Worm (Caenorhabditis elegans) whole organism, late embryonic: ENCODE data around the gene cest-3.
A peak's percentile ranks its signal among the peaks of the same experiment; 100 is the strongest.

Source experiments
- K02D7.2 ChIP-seq: sonication (generic microtip); optimal IDR thresholded peaks from 2 replicates; lab custom pipeline; 2017; ENCODE audit warnings: mild to moderate bottlenecking, missing genetic modification characterization, missing compliant biosample characterization
- K09A11.1 ChIP-seq: sonication (generic microtip); optimal IDR thresholded peaks from 2 replicates; lab custom pipeline; 2017; ENCODE audit warnings: antibody characterized with exemption, mild to moderate bottlenecking, missing genetic modification characterization, missing compliant biosample characterization; ENCODE audit not compliant: insufficient read depth
- T23F11.4 ChIP-seq: fragments of 200-800 bp; sonication (Bioruptor generic); optimal IDR thresholded peaks from 2 replicates; lab custom pipeline; 2018; ENCODE audit warnings: mild to moderate bottlenecking, missing genetic modification characterization, missing compliant biosample characterization
- Y22D7AL.16 ChIP-seq: sonication (generic microtip); optimal IDR thresholded peaks from 2 replicates; lab custom pipeline; 2016; ENCODE audit warnings: missing genetic modification characterization, missing compliant biosample characterization
- ahr-1 ChIP-seq: sonication (generic microtip); optimal IDR thresholded peaks from 2 replicates; lab custom pipeline; 2016; ENCODE audit warnings: missing genetic modification characterization, missing compliant biosample characterization
- ama-1 ChIP-seq: fragments of 150-350 bp; optimal IDR thresholded peaks from 2 replicates; lab custom pipeline; 2014
- ceh-14 ChIP-seq: sonication (generic microtip); optimal IDR thresholded peaks from 2 replicates; lab custom pipeline; 2016; ENCODE audit warnings: missing genotype, missing genetic modification characterization, missing compliant biosample characterization
- ceh-18 ChIP-seq: sonication (generic microtip); optimal IDR thresholded peaks from 2 replicates; lab custom pipeline; 2016; ENCODE audit warnings: missing genetic modification characterization, missing compliant biosample characterization
- ceh-22 ChIP-seq: sonication (generic microtip); optimal IDR thresholded peaks from 2 replicates; lab custom pipeline; 2017; ENCODE audit warnings: missing biosample characterization, missing genetic modification characterization
- ceh-24 ChIP-seq: sonication (generic microtip); optimal IDR thresholded peaks from 2 replicates; lab custom pipeline; 2016; ENCODE audit warnings: mild to moderate bottlenecking, missing genetic modification characterization, missing compliant biosample characterization
- ceh-48 ChIP-seq: sonication (generic microtip); optimal IDR thresholded peaks from 2 replicates; lab custom pipeline; 2016; ENCODE audit warnings: missing genetic modification characterization, inconsistent platforms, missing compliant biosample characterization
- ceh-6 ChIP-seq: fragments of 200-800 bp; sonication (Bioruptor generic); optimal IDR thresholded peaks from 2 replicates; lab custom pipeline; 2018; ENCODE audit warnings: mild to moderate bottlenecking, missing genetic modification characterization, missing compliant biosample characterization
- ceh-9 ChIP-seq: sonication (generic microtip); optimal IDR thresholded peaks from 2 replicates; lab custom pipeline; 2016; ENCODE audit warnings: mild to moderate bottlenecking, missing genetic modification characterization, inconsistent platforms, missing compliant biosample characterization
- dmd-4 ChIP-seq: sonication (generic microtip); optimal IDR thresholded peaks from 2 replicates; lab custom pipeline; 2016; ENCODE audit warnings: borderline replicate concordance, missing genetic modification characterization, missing compliant biosample characterization
- dve-1 ChIP-seq: sonication (generic microtip); optimal IDR thresholded peaks from 2 replicates; lab custom pipeline; 2017; ENCODE audit warnings: antibody characterized with exemption, mild to moderate bottlenecking, missing genetic modification characterization, missing compliant biosample characterization
- elt-2 ChIP-seq: sonication (generic microtip); optimal IDR thresholded peaks from 2 replicates; lab custom pipeline; 2016; ENCODE audit warnings: missing genetic modification reagents, missing genetic modification characterization, missing compliant biosample characterization
- ets-4 ChIP-seq: sonication (generic microtip); optimal IDR thresholded peaks from 2 replicates; lab custom pipeline; 2016; ENCODE audit warnings: missing genetic modification characterization, missing compliant biosample characterization
- eyg-1 ChIP-seq: sonication (generic microtip); optimal IDR thresholded peaks from 2 replicates; lab custom pipeline; 2016; ENCODE audit warnings: missing genotype, missing genetic modification characterization, missing compliant biosample characterization
- fkh-10 ChIP-seq: fragments of 150-350 bp; optimal IDR thresholded peaks from 2 replicates; lab custom pipeline; 2014; ENCODE audit warnings: missing biosample characterization, missing genetic modification reagents, missing genetic modification characterization
- fkh-6 ChIP-seq: sonication (generic microtip); optimal IDR thresholded peaks from 2 replicates; lab custom pipeline; 2016; ENCODE audit warnings: missing genetic modification characterization, missing compliant biosample characterization
- hlh-8 ChIP-seq: sonication (generic microtip); optimal IDR thresholded peaks from 2 replicates; lab custom pipeline; 2016; ENCODE audit warnings: missing genotype, missing genetic modification characterization, missing compliant biosample characterization
- lim-6 ChIP-seq: sonication (generic microtip); optimal IDR thresholded peaks from 2 replicates; lab custom pipeline; 2016; ENCODE audit warnings: missing genetic modification characterization, missing compliant biosample characterization
- lin-11 ChIP-seq: fragments of 200-800 bp; sonication (Bioruptor generic); optimal IDR thresholded peaks from 2 replicates; lab custom pipeline; 2018; ENCODE audit warnings: mild to moderate bottlenecking, missing genetic modification characterization, missing compliant biosample characterization
- madf-2 ChIP-seq: sonication (generic microtip); optimal IDR thresholded peaks from 2 replicates; lab custom pipeline; 2017; ENCODE audit warnings: missing genetic modification characterization, missing compliant biosample characterization
- mec-3 ChIP-seq: sonication (generic microtip); optimal IDR thresholded peaks from 2 replicates; lab custom pipeline; 2016; ENCODE audit warnings: borderline replicate concordance, missing genetic modification characterization, missing compliant biosample characterization
- nfya-1 ChIP-seq: sonication (generic microtip); optimal IDR thresholded peaks from 2 replicates; lab custom pipeline; 2017; ENCODE audit warnings: missing genetic modification characterization, mild to moderate bottlenecking, missing compliant biosample characterization, antibody characterized with exemption, moderate library complexity
- nhr-11 ChIP-seq: fragments of 150-350 bp; optimal IDR thresholded peaks from 2 replicates; lab custom pipeline; 2014; ENCODE audit warnings: missing biosample characterization, missing genetic modification characterization
- odd-2 ChIP-seq: sonication (generic microtip); optimal IDR thresholded peaks from 2 replicates; lab custom pipeline; 2017; ENCODE audit warnings: antibody characterized with exemption, mild to moderate bottlenecking, missing genetic modification characterization, missing compliant biosample characterization
- pag-3 ChIP-seq: sonication (generic microtip); optimal IDR thresholded peaks from 2 replicates; lab custom pipeline; 2016; ENCODE audit warnings: missing compliant biosample characterization, missing genetic modification characterization, borderline replicate concordance
- pax-1 ChIP-seq: fragments of 150-350 bp; optimal IDR thresholded peaks from 2 replicates; lab custom pipeline; 2014; ENCODE audit warnings: missing biosample characterization, missing genetic modification characterization
- pros-1 ChIP-seq: fragments of 150-350 bp; optimal IDR thresholded peaks from 2 replicates; lab custom pipeline; 2014; ENCODE audit warnings: missing biosample characterization, missing genetic modification reagents, missing genetic modification characterization
- ref-2 ChIP-seq: sonication (generic microtip); optimal IDR thresholded peaks from 2 replicates; lab custom pipeline; 2016; ENCODE audit warnings: missing genetic modification characterization, missing compliant biosample characterization
- sdc-2 ChIP-seq: sonication (generic microtip); optimal IDR thresholded peaks from 2 replicates; lab custom pipeline; 2016; ENCODE audit warnings: missing genotype, missing genetic modification characterization, missing compliant biosample characterization
- sox-2 ChIP-seq: fragments of 200-800 bp; sonication (Bioruptor generic); IDR thresholded peaks from 2 replicates; pipeline ENCODE4 v1.3.6; 2022; ENCODE audit warnings: missing genetic modification reagents, missing genetic modification characterization, missing compliant biosample characterization
- tbx-7 ChIP-seq: sonication (generic microtip); optimal IDR thresholded peaks from 2 replicates; lab custom pipeline; 2016; ENCODE audit warnings: missing genotype, missing genetic modification characterization, missing compliant biosample characterization
- unc-3 ChIP-seq, 2 experiments: fragments of 200-800 bp in 1 of 2; sonication (Bioruptor generic) in 1 of 2; sonication (generic microtip) in 1 of 2; conservative IDR thresholded peaks in 1 of 2; optimal IDR thresholded peaks in 1 of 2; 2 replicates each; pipeline versions ENCODE4 v1.3.6 to Lab custom; 2016 to 2022; ENCODE audit warnings: missing compliant biosample characterization in 2 of 2, missing genetic modification characterization in 2 of 2, missing genetic modification reagents in 1 of 2
- unc-42 ChIP-seq: sonication (generic microtip); optimal IDR thresholded peaks from 2 replicates; lab custom pipeline; 2016; ENCODE audit warnings: missing genotype, missing genetic modification characterization, missing compliant biosample characterization
- unc-55 ChIP-seq: sonication (generic microtip); optimal IDR thresholded peaks from 2 replicates; lab custom pipeline; 2017; ENCODE audit warnings: missing biosample characterization, missing genetic modification reagents, missing genetic modification characterization

The cest-3 gene

DNA sequence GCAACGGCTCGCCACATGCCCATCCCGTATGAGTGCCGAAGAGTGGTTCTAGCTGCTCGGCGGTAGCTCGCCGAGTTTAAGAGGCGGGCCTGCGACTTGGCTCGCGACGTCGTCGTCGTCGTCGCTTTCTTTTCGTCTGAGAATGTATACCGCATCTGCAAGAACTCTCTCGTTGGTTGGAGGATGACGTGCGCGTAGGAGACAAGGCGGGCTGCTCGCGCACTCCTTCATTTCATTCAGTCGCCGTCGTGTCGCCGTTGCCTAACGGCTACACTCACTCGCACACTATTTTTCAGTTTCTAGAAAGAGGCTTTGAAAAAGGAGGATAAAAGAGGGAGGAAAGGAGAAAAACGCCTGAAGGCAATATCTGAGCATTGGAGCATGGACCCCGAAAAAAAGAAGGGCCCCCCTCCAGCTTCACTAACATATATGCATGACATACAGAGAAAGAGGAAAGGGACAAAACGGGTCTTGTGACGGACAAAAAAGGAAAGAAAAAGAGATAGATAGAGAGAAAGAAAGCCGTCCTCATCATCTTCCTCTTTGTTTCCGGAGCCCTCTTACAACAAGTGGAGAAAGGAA lies 35.9 kb upstream of the cest-3 start (continued):
- TF ChIP-seq dmd-4 (no peak), K09A11.1 (no peak), ceh-22 (no peak), ceh-14 (tag; lab: Kevin White, UChicago) (peak; percentile 40), K02D7.2 (tag; lab: Kevin White, UChicago) (no peak), tbx-7 (tag; lab: Kevin White, UChicago) (no peak), ceh-9 (tag; lab: Kevin White, UChicago) (no peak), nhr-11 (no peak), eyg-1 (tag; lab: Kevin White, UChicago) (no peak), nfya-1 (tag; lab: Kevin White, UChicago) (peak; percentile 9), lim-6 (tag; lab: Kevin White, UChicago) (no peak), lin-11 (tag; lab: Kevin White, UChicago) (no peak), ceh-24 (tag; lab: Kevin White, UChicago) (no peak), unc-3 (GFP tag; conservative IDR thresholded peaks at IDR 0.05; lab: Robert Waterston, UW) (0 out of 2 replicates have a peak, but pooled peaks have one; percentile 26), unc-3 (tag; optimal IDR thresholded peaks at IDR 0.05; lab: Kevin White, UChicago) (no peak), ceh-18 (tag; lab: Kevin White, UChicago) (peak; percentile 17), mec-3 (tag; lab: Kevin White, UChicago) (peak; percentile 5), sdc-2 (tag; lab: Kevin White, UChicago) (peak; percentile 29), pag-3 (tag; lab: Kevin White, UChicago) (no peak), dve-1 (no peak), pros-1 (tag; lab: Kevin White, UChicago) (no peak), sox-2 (GFP tag; lab: Robert Waterston, UW) (no peak), ref-2 (tag; lab: Kevin White, UChicago) (no peak), ceh-6 (GFP tag; lab: Kevin White, UChicago) (no peak), fkh-6 (tag; lab: Kevin White, UChicago) (no peak), ahr-1 (tag; lab: Kevin White, UChicago) (no peak), hlh-8 (no peak), madf-2 (tag; lab: Kevin White, UChicago) (peak; percentile 94), Y22D7AL.16 (tag; lab: Kevin White, UChicago) (no peak), ets-4 (tag; lab: Kevin White, UChicago) (no peak), odd-2 (tag; lab: Kevin White, UChicago) (no peak), pax-1 (no peak), fkh-10 (GFP tag; lab: Kevin White, UChicago) (no peak), unc-42 (tag; lab: Kevin White, UChicago) (peak; percentile 54), unc-55 (GFP tag; lab: Kevin White, UChicago) (no peak), ceh-48 (tag; lab: Kevin White, UChicago) (no peak), T23F11.4 (GFP tag; lab: Kevin White, UChicago) (no peak)

DNA sequence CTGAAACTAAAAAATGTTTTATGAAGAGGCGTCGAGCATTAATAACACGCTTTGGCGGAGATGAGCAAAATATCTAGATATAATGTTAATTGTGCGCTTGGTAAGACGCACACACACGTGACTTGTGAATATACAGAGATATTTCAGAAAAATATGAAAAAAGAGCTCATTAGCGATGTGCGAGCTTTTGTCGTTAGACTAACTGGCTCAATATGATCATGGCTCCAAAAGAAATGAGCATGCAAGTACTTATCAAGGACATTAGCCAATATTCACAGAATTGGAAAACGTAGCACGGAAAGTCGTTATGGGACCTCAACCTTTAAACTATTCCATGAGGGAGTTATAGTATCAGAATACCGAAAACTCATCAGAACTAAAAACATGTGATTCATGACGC lies 34.4 kb upstream of the cest-3 start:
- TF ChIP-seq pax-1 (no peak), ceh-18 (tag; lab: Kevin White, UChicago) (no peak), ceh-9 (tag; lab: Kevin White, UChicago) (no peak), odd-2 (tag; lab: Kevin White, UChicago) (no peak)

DNA sequence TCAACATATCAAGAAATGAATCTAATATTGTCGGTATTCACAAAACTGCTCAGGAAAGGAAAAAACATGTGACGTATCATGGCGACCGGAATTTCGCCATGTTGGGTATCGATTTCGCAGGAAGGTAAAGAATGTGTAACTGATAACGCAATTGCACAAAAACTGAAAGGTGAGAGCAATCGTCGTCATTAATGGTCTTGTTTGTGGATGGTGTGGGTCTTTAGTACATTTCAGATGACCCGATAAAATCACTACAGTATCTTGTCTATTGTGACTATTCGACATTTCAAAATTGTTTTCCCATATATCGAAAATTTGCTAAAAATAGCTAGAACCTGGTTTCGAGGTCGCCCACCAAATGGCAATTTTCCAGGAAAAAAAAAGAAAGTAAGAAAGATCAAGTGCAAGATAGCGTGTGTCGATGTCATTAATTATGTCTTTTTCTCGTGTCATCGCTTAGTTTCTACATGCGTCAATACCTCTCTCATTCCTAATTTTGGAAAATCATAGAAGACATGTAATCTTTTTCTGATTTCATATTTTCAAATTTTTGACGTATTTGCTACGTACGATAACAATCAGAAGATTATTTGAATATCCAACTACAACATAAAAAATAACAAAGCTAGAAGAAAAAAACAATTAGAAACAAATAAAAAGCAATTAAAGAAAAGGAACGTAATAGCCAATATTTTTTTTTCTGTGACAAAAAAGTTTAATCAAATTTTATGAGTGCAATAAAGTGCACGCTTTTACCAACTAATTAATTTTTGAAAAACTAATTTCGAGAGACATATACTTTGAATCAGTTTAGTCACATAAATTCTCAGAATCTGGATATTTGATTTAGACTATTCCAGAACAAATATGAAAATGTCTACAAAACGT lies 31.1 kb upstream of the cest-3 start:
- no peak for TF ChIP-seq pag-3 (tag; lab: Kevin White, UChicago)
- TF ChIP-seq elt-2 (tag; lab: Kevin White, UChicago), result peak; percentile 43
- TF ChIP-seq unc-42 (tag; lab: Kevin White, UChicago), result no peak
- no peak for TF ChIP-seq ama-1
- peak; percentile 42 for TF ChIP-seq ceh-14 (tag; lab: Kevin White, UChicago)
- no peak for TF ChIP-seq ceh-48 (tag; lab: Kevin White, UChicago)
